Fruit fly (Drosophila melanogaster) whole organism, pupa: Measurements from ENCODE around the gene ogre.

ENCODE experiments used
- CG10348 ChIP-seq: fragments of 200-800 bp; sonication (Bioruptor generic); IDR thresholded peaks from 2 replicates; pipeline ENCODE4 v1.3.6; 2022; ENCODE audit warnings: missing biosample characterization, missing genetic modification characterization
- CG8159 ChIP-seq: fragments of 200-800 bp; sonication (Bioruptor generic); optimal IDR thresholded peaks from 3 replicates; lab custom pipeline; 2018; ENCODE audit warnings: missing biosample characterization, mild to moderate bottlenecking, missing genetic modification characterization, moderate library complexity
- CG8301 ChIP-seq: fragments of 200-800 bp; sonication (Bioruptor generic); optimal IDR thresholded peaks from 2 replicates; lab custom pipeline; 2018; ENCODE audit warnings: missing biosample characterization, mild to moderate bottlenecking, missing genetic modification characterization
- Snoo ChIP-seq: fragments of 200-800 bp; sonication (Bioruptor generic); optimal IDR thresholded peaks from 3 replicates; lab custom pipeline; 2017; ENCODE audit warnings: missing biosample characterization, mild to moderate bottlenecking, missing genetic modification characterization, inconsistent platforms
- rn ChIP-seq: fragments of 200-800 bp; sonication (Bioruptor generic); IDR thresholded peaks from 2 replicates; pipeline ENCODE4 v1.3.6; 2022; ENCODE audit warnings: missing biosample characterization, missing genetic modification characterization

dm6 chrX:6968564-6968963 lies 22.6 kb downstream of the ogre start, which contains the start of gene Setd3:
- TF ChIP-seq Snoo (tag; lab: Kevin White, UChicago), result no peak
- no peak for TF ChIP-seq CG10348
- no peak for TF ChIP-seq CG8159 (tag; lab: Kevin White, UChicago)
- TF ChIP-seq CG8301, result no peak
- no peak for TF ChIP-seq rn (GFP tag; lab: Robert Waterston, UW)
